1 worm cellular context compared by ENCODE assay signal in the genomic region with DNA sequence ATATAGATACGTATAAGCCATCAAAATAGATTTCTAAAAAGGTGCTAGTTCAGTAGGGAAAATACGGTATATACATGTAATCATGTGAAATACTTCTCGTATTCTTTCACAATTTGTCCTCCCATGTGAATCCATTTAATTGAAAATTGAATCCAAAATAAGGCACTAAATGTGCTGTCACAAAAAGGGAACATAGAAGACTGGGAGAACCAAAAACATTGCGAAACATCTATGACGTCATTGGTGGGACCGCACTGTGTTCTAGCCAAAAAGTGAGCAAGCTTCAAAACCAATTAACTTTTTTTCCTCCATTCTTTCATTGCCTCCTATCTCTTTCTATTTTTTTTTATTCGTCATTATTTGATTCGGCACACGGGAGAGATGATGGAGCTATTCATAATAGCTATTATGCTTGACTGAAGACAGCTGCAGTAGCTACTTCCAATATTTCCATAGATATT.
TF ChIP-seq lines count a peak whose summit lies in the region.

A gene (plus strand): TSS at position 411 of the 461 bp plus-strand sequence.

TF ChIP-seq in whole organism, L2 larva, 48 proteins besides CTCF, POLR2A, EP300 and RAD21 (continued from another document):
- TF ChIP-seq ztf-1 (GFP tag; conservative IDR thresholded peaks at IDR 0.05; lab: Robert Waterston, UW) (no peak), C34F6.9 (tag; optimal IDR thresholded peaks at IDR 0.05; lab: Kevin White, UChicago) (peak; percentile 63), nhr-12 (tag; optimal IDR thresholded peaks at IDR 0.05; lab: Kevin White, UChicago) (no peak), egl-27 (tag; optimal IDR thresholded peaks at IDR 0.05; lab: Kevin White, UChicago) (no peak)
